Worm (Caenorhabditis elegans) whole organism, L3 larva: ENCODE data around the gene ilcr-2.
A peak's percentile ranks its signal among the peaks of the same experiment; 100 is the strongest.

Experiments
- ZK546.5 ChIP-seq: sonication (generic microtip); optimal IDR thresholded peaks from 2 replicates; lab custom pipeline; 2017; ENCODE audit warnings: missing biosample characterization, missing genetic modification characterization
- aly-2 ChIP-seq: fragments of 150-350 bp; optimal IDR thresholded peaks from 2 replicates; lab custom pipeline; 2014; ENCODE audit warnings: missing biosample characterization, missing genetic modification characterization
- ama-1 ChIP-seq: fragments of 150-350 bp; optimal IDR thresholded peaks from 2 replicates; lab custom pipeline; 2018
- ceh-28 ChIP-seq: fragments of 150-350 bp; optimal IDR thresholded peaks from 2 replicates; lab custom pipeline; 2014; ENCODE audit warnings: missing biosample characterization, missing genetic modification reagents, missing genetic modification characterization
- ceh-82 ChIP-seq: fragments of 150-350 bp; optimal IDR thresholded peaks from 2 replicates; lab custom pipeline; 2014; ENCODE audit warnings: missing biosample characterization, missing genetic modification characterization
- daf-12 ChIP-seq: fragments of 150-350 bp; optimal IDR thresholded peaks from 2 replicates; lab custom pipeline; 2014; ENCODE audit warnings: missing biosample characterization, missing genetic modification reagents, missing genetic modification characterization
- egl-27 ChIP-seq: sonication (generic microtip); optimal IDR thresholded peaks from 4 replicates; lab custom pipeline; 2017; ENCODE audit warnings: missing biosample characterization, missing genetic modification reagents, missing genetic modification characterization
- egl-5 ChIP-seq: fragments of 150-350 bp; optimal IDR thresholded peaks from 2 replicates; lab custom pipeline; 2017; ENCODE audit warnings: missing biosample characterization, missing genetic modification reagents, missing genetic modification characterization, inconsistent platforms
- elt-1 ChIP-seq: fragments of 150-350 bp; optimal IDR thresholded peaks from 2 replicates; lab custom pipeline; 2014; ENCODE audit warnings: missing biosample characterization, missing genetic modification characterization
- elt-2 ChIP-seq: sonication (generic microtip); optimal IDR thresholded peaks from 2 replicates; lab custom pipeline; 2016; ENCODE audit warnings: missing genetic modification reagents, mild to moderate bottlenecking, missing genetic modification characterization, missing compliant biosample characterization
- elt-3 ChIP-seq, 3 experiments: fragments of 150-350 bp in 1 of 3; sonication (generic microtip) in 2 of 3; optimal IDR thresholded peaks; 2 replicates in 2 of 3; 4 replicates in 1 of 3; lab custom pipeline; 2014 to 2017; ENCODE audit warnings: missing biosample characterization in 3 of 3, missing genetic modification characterization in 3 of 3
- eor-1 ChIP-seq, 2 experiments: fragments of 150-350 bp; optimal IDR thresholded peaks; 2 replicates each; lab custom pipeline; 2014 to 2018; ENCODE audit warnings: missing biosample characterization in 2 of 2, missing genetic modification characterization in 2 of 2
- fkh-2 ChIP-seq: fragments of 150-350 bp; optimal IDR thresholded peaks from 2 replicates; lab custom pipeline; 2014; ENCODE audit warnings: missing biosample characterization, missing genetic modification reagents, missing genetic modification characterization
- fos-1 ChIP-seq: fragments of 150-350 bp; optimal IDR thresholded peaks from 2 replicates; lab custom pipeline; 2014; ENCODE audit warnings: missing biosample characterization, missing genetic modification characterization
- hmg-11 ChIP-seq: sonication (generic microtip); optimal IDR thresholded peaks from 2 replicates; lab custom pipeline; 2016; ENCODE audit warnings: missing genetic modification characterization, missing compliant biosample characterization
- jun-1 ChIP-seq: fragments of 150-350 bp; optimal IDR thresholded peaks from 2 replicates; lab custom pipeline; 2014; ENCODE audit warnings: missing biosample characterization, missing genetic modification reagents, missing genetic modification characterization
- lin-15B ChIP-seq: fragments of 150-350 bp; optimal IDR thresholded peaks from 2 replicates; lab custom pipeline; 2014; ENCODE audit warnings: missing biosample characterization, missing genetic modification characterization
- lin-39 ChIP-seq: fragments of 150-350 bp; optimal IDR thresholded peaks from 2 replicates; lab custom pipeline; 2018; ENCODE audit warnings: missing biosample characterization, missing genetic modification reagents, missing genetic modification characterization
- mml-1 ChIP-seq: fragments of 150-350 bp; sonication (generic microtip); optimal IDR thresholded peaks from 3 replicates; lab custom pipeline; 2014; ENCODE audit warnings: missing biosample characterization, missing genetic modification characterization
- nfya-1 ChIP-seq: sonication (generic microtip); optimal IDR thresholded peaks from 2 replicates; lab custom pipeline; 2017; ENCODE audit warnings: missing genetic modification characterization, mild to moderate bottlenecking, missing compliant biosample characterization, antibody characterized with exemption, moderate library complexity; ENCODE audit not compliant: insufficient read depth
- nhr-23 ChIP-seq: fragments of 150-350 bp; optimal IDR thresholded peaks from 2 replicates; lab custom pipeline; 2014; ENCODE audit warnings: missing biosample characterization, missing genetic modification reagents, missing genetic modification characterization
- nhr-237 ChIP-seq: fragments of 150-350 bp; optimal IDR thresholded peaks from 2 replicates; lab custom pipeline; 2014; ENCODE audit warnings: missing biosample characterization, missing genetic modification characterization
- nhr-25 ChIP-seq: sonication (generic microtip); optimal IDR thresholded peaks from 2 replicates; lab custom pipeline; 2017; ENCODE audit warnings: missing biosample characterization, missing genetic modification characterization
- nhr-28 ChIP-seq: fragments of 150-350 bp; optimal IDR thresholded peaks from 2 replicates; lab custom pipeline; 2014; ENCODE audit warnings: missing biosample characterization, missing genetic modification characterization
- nhr-43 ChIP-seq: sonication (generic microtip); optimal IDR thresholded peaks from 2 replicates; lab custom pipeline; 2016; ENCODE audit warnings: mild to moderate bottlenecking, missing genetic modification characterization, missing compliant biosample characterization; ENCODE audit not compliant: poor library complexity, severe bottlenecking
- nhr-67 ChIP-seq: fragments of 150-350 bp; optimal IDR thresholded peaks from 2 replicates; lab custom pipeline; 2014; ENCODE audit warnings: missing biosample characterization, missing genetic modification characterization
- nhr-76 ChIP-seq: fragments of 150-350 bp; sonication (generic microtip); optimal IDR thresholded peaks from 5 replicates; lab custom pipeline; 2014; ENCODE audit warnings: missing biosample characterization, missing genetic modification characterization
- nhr-77 ChIP-seq: fragments of 150-350 bp; optimal IDR thresholded peaks from 2 replicates; lab custom pipeline; 2014; ENCODE audit warnings: missing biosample characterization, missing genetic modification characterization
- pha-4 ChIP-seq: fragments of 150-350 bp; optimal IDR thresholded peaks from 2 replicates; lab custom pipeline; 2014; ENCODE audit warnings: missing biosample characterization, missing genetic modification reagents, missing genetic modification characterization
- pqm-1 ChIP-seq: fragments of 150-350 bp; optimal IDR thresholded peaks from 2 replicates; lab custom pipeline; 2017; ENCODE audit warnings: missing biosample characterization, missing genetic modification characterization, inconsistent platforms
- sea-2 ChIP-seq: fragments of 150-350 bp; sonication (generic microtip); optimal IDR thresholded peaks from 4 replicates; lab custom pipeline; 2014; ENCODE audit warnings: missing biosample characterization, missing genetic modification reagents, missing genetic modification characterization
- snpc-4 ChIP-seq: fragments of 150-350 bp; optimal IDR thresholded peaks from 2 replicates; lab custom pipeline; 2014; ENCODE audit warnings: missing biosample characterization, missing genetic modification characterization
- tbx-2 ChIP-seq: sonication (generic microtip); optimal IDR thresholded peaks from 2 replicates; lab custom pipeline; 2016; ENCODE audit warnings: mild to moderate bottlenecking, missing genetic modification characterization, missing compliant biosample characterization
- unc-39 ChIP-seq: sonication (generic microtip); optimal IDR thresholded peaks from 4 replicates; lab custom pipeline; 2017; ENCODE audit warnings: missing biosample characterization, missing genetic modification characterization
- unc-62 ChIP-seq: fragments of 150-350 bp; sonication (generic microtip); optimal IDR thresholded peaks from 4 replicates; lab custom pipeline; 2014; ENCODE audit warnings: missing biosample characterization, missing genetic modification reagents, missing genetic modification characterization
- zag-1 ChIP-seq: fragments of 150-350 bp; optimal IDR thresholded peaks from 2 replicates; lab custom pipeline; 2014; ENCODE audit warnings: missing biosample characterization, missing genetic modification characterization
- ztf-11 ChIP-seq: fragments of 150-350 bp; optimal IDR thresholded peaks from 2 replicates; lab custom pipeline; 2014; ENCODE audit warnings: missing biosample characterization, missing genetic modification characterization

ilcr-2 gene

ce11 chrII:5474946-5475345 is at the start of gene ilcr-2:
Gene ilcr-2, plus strand, starts transcription at chrII:5475246.
- TF ChIP-seq nhr-25 (tag; lab: Kevin White, UChicago) (no peak), ZK546.5 (tag; lab: Kevin White, UChicago) (no peak), lin-39 (tag; lab: Kevin White, UChicago) (no peak), egl-5 (tag; lab: Kevin White, UChicago) (no peak), elt-1 (tag; lab: Kevin White, UChicago) (no peak), nhr-28 (tag; lab: Kevin White, UChicago) (no peak), ceh-82 (tag; lab: Kevin White, UChicago) (no peak), unc-39 (tag; lab: Kevin White, UChicago) (no peak), pha-4 (tag; lab: Kevin White, UChicago) (no peak), ceh-28 (tag; lab: Kevin White, UChicago) (no peak), egl-27 (tag; lab: Kevin White, UChicago) (no peak), eor-1 (tag; optimal IDR thresholded peaks at IDR 0.05; lab: Kevin White, UChicago) (no peak), nhr-23 (no peak), elt-2 (no peak), zag-1 (tag; lab: Kevin White, UChicago) (no peak)
- TF ChIP-seq, all 47 proteins: peak for 0

- TF ChIP-seq daf-12 (tag; lab: Kevin White, UChicago) = no peak
- TF ChIP-seq egl-5 (tag; lab: Kevin White, UChicago) = no peak
- no peak for TF ChIP-seq egl-27 (tag; lab: Kevin White, UChicago)
- no peak for TF ChIP-seq unc-62
- no peak for TF ChIP-seq lin-39 (tag; lab: Kevin White, UChicago)
- TF ChIP-seq pha-4 (tag; lab: Kevin White, UChicago) = no peak
- no peak for TF ChIP-seq eor-1 (tag; optimal IDR thresholded peaks at IDR 0.05; lab: Kevin White, UChicago)
- no peak for TF ChIP-seq elt-2
- no peak for TF ChIP-seq ztf-11
- no peak for TF ChIP-seq ceh-28 (tag; lab: Kevin White, UChicago)
- no peak for TF ChIP-seq nhr-67 (tag; lab: Kevin White, UChicago)
- TF ChIP-seq hmg-11 (tag; lab: Kevin White, UChicago) = no peak
- no peak for TF ChIP-seq elt-1 (tag; lab: Kevin White, UChicago)
- no peak for TF ChIP-seq elt-3 (tag; optimal IDR thresholded peaks at IDR 0.05; lab: Kevin White, UChicago)
Measured at ce11 chrII:5425633-5426032, 49.4 kb upstream of the ilcr-2 start, which contains the start of gene F07F6.8. Gene F07F6.8, minus strand, starts transcription at chrII:5425733.

- TF ChIP-seq fos-1 (tag; lab: Kevin White, UChicago) (no peak), jun-1 (tag; lab: Kevin White, UChicago) (peak; percentile 11), ceh-28 (tag; lab: Kevin White, UChicago) (peak; percentile 32), ceh-82 (tag; lab: Kevin White, UChicago) (no peak), nfya-1 (tag; lab: Kevin White, UChicago) (peak; percentile 82), elt-2 (peak; percentile 85), ztf-11 (no peak), nhr-23 (peak; percentile 46), egl-27 (tag; lab: Kevin White, UChicago) (peak; percentile 6), nhr-76 (tag; lab: Kevin White, UChicago) (no peak), sea-2 (GFP tag; lab: Kevin White, UChicago) (no peak), ama-1 (lab: Kevin White, UChicago) (peak; percentile 66), pha-4 (tag; lab: Kevin White, UChicago) (peak; percentile 85), lin-39 (tag; lab: Kevin White, UChicago) (peak; percentile 13), egl-5 (tag; lab: Kevin White, UChicago) (no peak), fkh-2 (tag; lab: Kevin White, UChicago) (no peak), nhr-25 (tag; lab: Kevin White, UChicago) (peak; percentile 49), hmg-11 (tag; lab: Kevin White, UChicago) (peak; percentile 49)
Measured at ce11 chrII:5426054-5426453, 49.0 kb upstream of the ilcr-2 start.

- TF ChIP-seq elt-2 (peak; percentile 61), nhr-28 (tag; lab: Kevin White, UChicago) (no peak)
Measured at ce11 chrII:5426470-5426869, 48.6 kb upstream of the ilcr-2 start.

- TF ChIP-seq jun-1 (tag; lab: Kevin White, UChicago) (no peak), nhr-237 (tag; lab: Kevin White, UChicago) (no peak), nhr-77 (tag; lab: Kevin White, UChicago) (no peak), nhr-25 (tag; lab: Kevin White, UChicago) (peak; percentile 7), aly-2 (no peak), mml-1 (no peak), snpc-4 (tag; lab: Kevin White, UChicago) (peak; percentile 41), lin-15B (tag; lab: Kevin White, UChicago) (peak; percentile 28), nhr-23 (no peak), fkh-2 (tag; lab: Kevin White, UChicago) (no peak), pqm-1 (no peak), sea-2 (GFP tag; lab: Kevin White, UChicago) (no peak), nfya-1 (tag; lab: Kevin White, UChicago) (peak; percentile 31), elt-2 (peak; percentile 49), unc-62 (no peak), daf-12 (tag; lab: Kevin White, UChicago) (no peak), hmg-11 (tag; lab: Kevin White, UChicago) (peak; percentile 22), nhr-43 (tag; lab: Kevin White, UChicago) (no peak), zag-1 (tag; lab: Kevin White, UChicago) (no peak), tbx-2 (tag; lab: Kevin White, UChicago) (no peak)
Measured at ce11 chrII:5429522-5430257, 45.4 kb upstream of the ilcr-2 start, which contains the start of the genes F07F6.4 and F07F6.2. Gene F07F6.4, minus strand, starts transcription at chrII:5429572. Gene F07F6.2, plus strand, starts transcription at chrII:5430207.
